Fruit fly (Drosophila melanogaster) whole organism, adult: ENCODE data around the gene CG4119.

Experiments used
- CG12768 ChIP-seq: fragments of 200-800 bp; sonication (Bioruptor generic); optimal IDR thresholded peaks from 2 replicates; lab custom pipeline; 2017; ENCODE audit warnings: missing biosample characterization, missing genetic modification characterization, mild to moderate bottlenecking, moderate library complexity, missing genetic modification reagents
- CG33017 ChIP-seq: fragments of 200-800 bp; sonication (Bioruptor generic); optimal IDR thresholded peaks from 2 replicates; lab custom pipeline; 2018; ENCODE audit warnings: missing biosample characterization, mild to moderate bottlenecking, missing genetic modification characterization, moderate library complexity
- CG7045 ChIP-seq: fragments of 200-800 bp; sonication (Bioruptor generic); optimal IDR thresholded peaks from 2 replicates; lab custom pipeline; 2017; ENCODE audit warnings: missing biosample characterization, mild to moderate bottlenecking, missing genetic modification characterization
- CG7101 ChIP-seq: fragments of 200-800 bp; sonication (Bioruptor generic); optimal IDR thresholded peaks from 2 replicates; lab custom pipeline; 2018; ENCODE audit warnings: missing biosample characterization, mild to moderate bottlenecking, missing genetic modification characterization, moderate library complexity
- Crg-1 ChIP-seq: fragments of 200-800 bp; sonication (Bioruptor generic); optimal IDR thresholded peaks from 2 replicates; lab custom pipeline; 2016; ENCODE audit warnings: missing biosample characterization, missing genetic modification characterization
- Hr96 ChIP-seq: fragments of 200-800 bp; sonication (Bioruptor generic); optimal IDR thresholded peaks from 2 replicates; lab custom pipeline; 2016; ENCODE audit warnings: missing biosample characterization, missing genetic modification characterization
- Mnt ChIP-seq: fragments of 200-800 bp; sonication (Bioruptor generic); optimal IDR thresholded peaks from 2 replicates; lab custom pipeline; 2016; ENCODE audit warnings: missing biosample characterization, mild to moderate bottlenecking, missing genetic modification characterization
- bab1 ChIP-seq: fragments of 200-800 bp; sonication (Bioruptor generic); optimal IDR thresholded peaks from 3 replicates; lab custom pipeline; 2019; ENCODE audit warnings: missing biosample characterization, mild to moderate bottlenecking, missing genetic modification characterization, moderate library complexity
- cic ChIP-seq: fragments of 200-800 bp; sonication (Bioruptor generic); optimal IDR thresholded peaks from 2 replicates; lab custom pipeline; 2017; ENCODE audit warnings: missing biosample characterization, mild to moderate bottlenecking, missing genetic modification characterization, moderate library complexity
- kay ChIP-seq: fragments of 200-800 bp; sonication (Bioruptor generic); peaks from one replicate; lab custom pipeline; 2016; ENCODE audit warnings: missing biosample characterization, missing genetic modification characterization, borderline replicate concordance

DNA sequence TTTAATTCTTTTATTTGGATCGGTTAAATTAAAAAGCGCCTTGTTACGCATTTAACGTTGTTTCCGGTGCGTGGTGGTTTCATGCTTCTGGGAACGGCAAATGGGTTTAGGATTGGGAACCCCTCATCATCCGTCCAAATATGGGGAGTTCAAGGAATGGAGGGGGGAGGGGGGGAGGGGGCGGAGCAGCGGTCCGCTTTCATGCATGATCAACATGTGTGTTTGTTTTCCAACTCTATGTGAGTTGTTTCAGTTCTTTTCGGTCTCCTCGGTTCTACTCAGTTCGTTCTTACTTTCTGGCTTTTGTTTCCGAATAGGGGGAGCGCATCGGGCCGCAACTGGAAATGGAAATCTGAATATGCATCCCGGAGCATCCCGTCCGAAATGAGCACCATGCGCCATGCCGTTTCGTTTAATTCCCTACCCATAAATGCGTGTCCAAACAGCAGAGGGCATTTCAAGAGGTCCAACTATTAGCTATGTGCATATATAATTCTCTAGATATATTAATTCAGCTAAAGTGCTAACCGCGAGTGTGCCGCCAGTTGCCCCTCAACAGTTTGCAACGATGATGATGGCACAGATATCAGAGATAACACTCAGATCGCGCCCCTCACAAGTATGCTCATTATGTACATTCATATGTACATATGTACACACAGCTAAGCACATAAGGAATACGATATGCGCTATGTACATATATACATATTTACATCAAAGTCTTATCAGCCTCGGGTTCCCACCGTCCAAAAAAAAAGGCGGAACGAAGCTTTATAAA is 11.7 kb downstream of the CG4119 start:
- no peak for TF ChIP-seq CG33017 (tag; lab: Kevin White, UChicago)
- no peak for TF ChIP-seq kay (GFP tag; lab: Kevin White, UChicago)
- TF ChIP-seq Crg-1 (GFP tag; lab: Kevin White, UChicago) = peak; percentile 78
- TF ChIP-seq Hr96 (GFP tag; lab: Kevin White, UChicago) = peak; percentile 67
- TF ChIP-seq bab1 = no peak
- peak; percentile 53 for TF ChIP-seq Mnt (GFP tag; lab: Kevin White, UChicago)
- TF ChIP-seq CG7045 = peak; percentile 4
- peak; percentile 12 for TF ChIP-seq CG12768
- no peak for TF ChIP-seq cic
- TF ChIP-seq CG7101 (tag; lab: Kevin White, UChicago) = peak; percentile 85
